Worm (Caenorhabditis elegans) whole organism, young adult: ENCODE measurements around the gene rpl-33.

Source experiments
- C06A6.2 ChIP-seq: fragments of 200-800 bp; sonication (Bioruptor generic); conservative IDR thresholded peaks from 2 replicates; pipeline ENCODE4 v1.3.6; 2022; ENCODE audit warnings: missing genetic modification characterization, missing compliant biosample characterization
- F23B12.7 ChIP-seq: sonication (generic microtip); optimal IDR thresholded peaks from 2 replicates; lab custom pipeline; 2017; ENCODE audit warnings: missing genetic modification characterization, mild to moderate bottlenecking, missing compliant biosample characterization, antibody characterized with exemption, moderate library complexity; ENCODE audit not compliant: insufficient read depth
- F33H1.4 ChIP-seq: fragments of 200-800 bp; sonication (Bioruptor generic); IDR thresholded peaks from 2 replicates; pipeline ENCODE4 v1.3.6; 2022; ENCODE audit warnings: missing genetic modification reagents, missing genetic modification characterization, missing compliant biosample characterization
- F37B4.10 ChIP-seq: fragments of 200-800 bp; sonication (Bioruptor generic); IDR thresholded peaks from 2 replicates; pipeline ENCODE4 v1.3.6; 2022; ENCODE audit warnings: missing genetic modification characterization, missing compliant biosample characterization
- F52B5.7 ChIP-seq: sonication (generic microtip); optimal IDR thresholded peaks from 2 replicates; lab custom pipeline; 2016; ENCODE audit warnings: mild to moderate bottlenecking, missing genetic modification characterization, missing compliant biosample characterization
- K11D2.4 ChIP-seq: fragments of 200-800 bp; sonication (Bioruptor generic); IDR thresholded peaks from 2 replicates; pipeline ENCODE4 v1.3.6; 2022; ENCODE audit warnings: missing genetic modification reagents, missing genetic modification characterization, missing compliant biosample characterization
- K12H6.12 ChIP-seq: fragments of 200-800 bp; sonication (Bioruptor generic); optimal IDR thresholded peaks from 2 replicates; lab custom pipeline; 2018; ENCODE audit warnings: mild to moderate bottlenecking, missing genetic modification characterization, missing compliant biosample characterization
- T07F8.4 ChIP-seq: sonication (generic microtip); optimal IDR thresholded peaks from 2 replicates; lab custom pipeline; 2016; ENCODE audit warnings: mild to moderate bottlenecking, missing genetic modification characterization, moderate library complexity, missing compliant biosample characterization
- Y56A3A.18 ChIP-seq: fragments of 200-800 bp; sonication (Bioruptor generic); IDR thresholded peaks from 2 replicates; pipeline ENCODE4 v1.3.6; 2022; ENCODE audit warnings: missing genetic modification reagents, missing genetic modification characterization, missing compliant biosample characterization
- aptf-2 ChIP-seq: fragments of 200-800 bp; sonication (Bioruptor generic); conservative IDR thresholded peaks from 2 replicates; pipeline ENCODE4 v1.3.6; 2022; ENCODE audit warnings: missing genetic modification reagents, missing genetic modification characterization, missing compliant biosample characterization
- atf-7 ChIP-seq: sonication (generic microtip); optimal IDR thresholded peaks from 2 replicates; lab custom pipeline; 2017; ENCODE audit warnings: mild to moderate bottlenecking, missing genetic modification characterization, missing compliant biosample characterization
- cebp-1 ChIP-seq, 2 experiments: fragments of 200-800 bp in 1 of 2; sonication (Bioruptor generic) in 1 of 2; sonication (generic microtip) in 1 of 2; IDR thresholded peaks in 1 of 2; optimal IDR thresholded peaks in 1 of 2; 2 replicates each; pipeline versions ENCODE4 v1.3.6 to Lab custom; 2017 to 2022; ENCODE audit warnings: missing compliant biosample characterization in 2 of 2, missing genetic modification characterization in 2 of 2, mild to moderate bottlenecking in 1 of 2, missing genetic modification reagents in 1 of 2, moderate library complexity in 1 of 2
- ceh-100 ChIP-seq: fragments of 200-800 bp; sonication (Bioruptor generic); IDR thresholded peaks from 2 replicates; pipeline ENCODE4 v1.3.6; 2022; ENCODE audit warnings: missing genetic modification reagents, missing genetic modification characterization, missing compliant biosample characterization
- die-1 ChIP-seq: sonication (generic microtip); optimal IDR thresholded peaks from 2 replicates; lab custom pipeline; 2016; ENCODE audit warnings: missing genotype, mild to moderate bottlenecking, missing genetic modification characterization, missing compliant biosample characterization
- dox-1 ChIP-seq: fragments of 200-800 bp; sonication (Bioruptor generic); IDR thresholded peaks from 2 replicates; pipeline ENCODE4 v1.3.6; 2022; ENCODE audit warnings: missing genetic modification reagents, missing genetic modification characterization, missing compliant biosample characterization
- efl-1 ChIP-seq: fragments of 150-350 bp; optimal IDR thresholded peaks from 2 replicates; lab custom pipeline; 2014; ENCODE audit warnings: missing biosample characterization, missing genetic modification reagents, missing genetic modification characterization
- ekl-4 ChIP-seq: fragments of 200-800 bp; sonication (Bioruptor generic); IDR thresholded peaks from 2 replicates; pipeline ENCODE4 v1.3.6; 2022; ENCODE audit warnings: missing genetic modification reagents, missing genetic modification characterization, missing compliant biosample characterization
- him-1 ChIP-seq: sonication (generic microtip); optimal IDR thresholded peaks from 2 replicates; lab custom pipeline; 2016; ENCODE audit warnings: missing genotype, missing genetic modification reagents, missing genetic modification characterization, missing compliant biosample characterization
- hmg-1.2 ChIP-seq: fragments of 200-800 bp; sonication (Bioruptor generic); IDR thresholded peaks from 2 replicates; pipeline ENCODE4 v1.3.6; 2022; ENCODE audit warnings: missing genetic modification reagents, missing genetic modification characterization, missing compliant biosample characterization
- hmg-20 ChIP-seq: fragments of 200-800 bp; sonication (Bioruptor generic); IDR thresholded peaks from 2 replicates; pipeline ENCODE4 v1.3.6; 2022; ENCODE audit warnings: missing genetic modification reagents, missing genetic modification characterization, missing compliant biosample characterization
- lag-1 ChIP-seq: fragments of 200-800 bp; sonication (Bioruptor generic); IDR thresholded peaks from 2 replicates; pipeline ENCODE4 v1.3.6; 2022; ENCODE audit warnings: missing genetic modification reagents, missing genetic modification characterization, missing compliant biosample characterization
- let-607 ChIP-seq, 2 experiments: fragments of 200-800 bp in 1 of 2; sonication (Bioruptor generic) in 1 of 2; sonication (generic microtip) in 1 of 2; optimal IDR thresholded peaks; 2 replicates each; lab custom pipeline; 2016 to 2018; ENCODE audit warnings: mild to moderate bottlenecking in 2 of 2, missing compliant biosample characterization in 2 of 2, missing genetic modification characterization in 2 of 2, moderate library complexity in 2 of 2, missing genotype in 1 of 2
- lin-26 ChIP-seq: fragments of 200-800 bp; sonication (Bioruptor generic); IDR thresholded peaks from 2 replicates; pipeline ENCODE4 v1.3.6; 2022; ENCODE audit warnings: missing genetic modification reagents, missing genetic modification characterization, missing compliant biosample characterization
- lin-35 ChIP-seq, 3 experiments: fragments of 150-350 bp in 2 of 3; sonication (generic microtip) in 1 of 3; optimal IDR thresholded peaks; 2 replicates each; lab custom pipeline; 2014 to 2018; ENCODE audit warnings: missing biosample characterization in 3 of 3, missing genetic modification characterization in 3 of 3, missing genetic modification reagents in 3 of 3
- lin-40 ChIP-seq: sonication (generic microtip); optimal IDR thresholded peaks from 2 replicates; lab custom pipeline; 2016; ENCODE audit warnings: missing genetic modification characterization, mild to moderate bottlenecking, missing compliant biosample characterization, missing genotype, missing genetic modification reagents
- lin-54 ChIP-seq: fragments of 200-800 bp; sonication (Bioruptor generic); optimal IDR thresholded peaks from 2 replicates; lab custom pipeline; 2018; ENCODE audit warnings: mild to moderate bottlenecking, missing genetic modification characterization, missing compliant biosample characterization
- madf-3 ChIP-seq: fragments of 200-800 bp; sonication (Bioruptor generic); IDR thresholded peaks from 2 replicates; pipeline ENCODE4 v1.3.6; 2022; ENCODE audit warnings: missing genetic modification reagents, missing genetic modification characterization, missing compliant biosample characterization
- madf-8 ChIP-seq: fragments of 200-800 bp; sonication (Bioruptor generic); conservative IDR thresholded peaks from 2 replicates; pipeline ENCODE4 v1.3.6; 2022; ENCODE audit warnings: missing genetic modification reagents, missing genetic modification characterization, missing compliant biosample characterization
- nfya-1 ChIP-seq: sonication (generic microtip); optimal IDR thresholded peaks from 2 replicates; lab custom pipeline; 2017; ENCODE audit warnings: antibody characterized with exemption, missing compliant biosample characterization, missing genetic modification characterization, borderline replicate concordance; ENCODE audit not compliant: insufficient read depth
- nfyb-1 ChIP-seq: fragments of 200-800 bp; sonication (Bioruptor generic); IDR thresholded peaks from 2 replicates; pipeline ENCODE4 v1.3.6; 2022; ENCODE audit warnings: missing genetic modification reagents, missing genetic modification characterization, missing compliant biosample characterization
- nhr-27 ChIP-seq: fragments of 200-800 bp; sonication (Bioruptor generic); optimal IDR thresholded peaks from 2 replicates; lab custom pipeline; 2018; ENCODE audit warnings: mild to moderate bottlenecking, missing genetic modification characterization, moderate library complexity, missing compliant biosample characterization
- nhr-90 ChIP-seq: sonication (generic microtip); optimal IDR thresholded peaks from 2 replicates; lab custom pipeline; 2016; ENCODE audit warnings: missing genotype, mild to moderate bottlenecking, missing genetic modification characterization, missing compliant biosample characterization
- pha-4 ChIP-seq: fragments of 150-350 bp; sonication (generic microtip); optimal IDR thresholded peaks from 2 replicates; lab custom pipeline; 2014; ENCODE audit warnings: missing biosample characterization, missing genetic modification reagents, missing genetic modification characterization
- snpc-1.3 ChIP-seq: sonication (generic microtip); optimal IDR thresholded peaks from 2 replicates; lab custom pipeline; 2017; ENCODE audit warnings: missing genetic modification characterization, mild to moderate bottlenecking, missing compliant biosample characterization, antibody characterized with exemption, moderate library complexity, missing genotype, missing genetic modification reagents; ENCODE audit not compliant: insufficient read depth
- snpc-4 ChIP-seq, 5 experiments: fragments of 150-350 bp in 1 of 5; sonication (generic microtip) in 4 of 5; optimal IDR thresholded peaks; 2 replicates each; lab custom pipeline; 2014 to 2018; ENCODE audit warnings: missing genetic modification characterization in 5 of 5, missing biosample characterization in 3 of 5, antibody characterized with exemption in 2 of 5, mild to moderate bottlenecking in 2 of 5, missing compliant biosample characterization in 2 of 5, missing genotype in 2 of 5, moderate library complexity in 2 of 5, missing genetic modification reagents in 1 of 5
- somi-1 ChIP-seq: fragments of 200-800 bp; sonication (Bioruptor generic); optimal IDR thresholded peaks from 2 replicates; lab custom pipeline; 2018; ENCODE audit warnings: mild to moderate bottlenecking, missing genetic modification characterization, missing compliant biosample characterization
- sptf-2 ChIP-seq: fragments of 200-800 bp; sonication (Bioruptor generic); optimal IDR thresholded peaks from 2 replicates; lab custom pipeline; 2018; ENCODE audit warnings: mild to moderate bottlenecking, missing genetic modification characterization, missing compliant biosample characterization
- tbp1 ChIP-seq: fragments of 200-800 bp; sonication (Bioruptor generic); optimal IDR thresholded peaks from 2 replicates; lab custom pipeline; 2018; ENCODE audit warnings: mild to moderate bottlenecking, missing genetic modification characterization, missing compliant biosample characterization
- tbx-9 ChIP-seq: sonication (generic microtip); optimal IDR thresholded peaks from 2 replicates; lab custom pipeline; 2016; ENCODE audit warnings: borderline replicate concordance, missing genetic modification characterization, inconsistent platforms, missing compliant biosample characterization
- unc-62 ChIP-seq: fragments of 150-350 bp; optimal IDR thresholded peaks from 2 replicates; lab custom pipeline; 2014; ENCODE audit warnings: missing biosample characterization, missing genetic modification reagents, missing genetic modification characterization
- xnd-1 ChIP-seq: sonication (generic microtip); optimal IDR thresholded peaks from 2 replicates; lab custom pipeline; 2016; ENCODE audit warnings: missing genotype, missing genetic modification reagents, missing genetic modification characterization, missing compliant biosample characterization
- zfh-2 ChIP-seq: fragments of 200-800 bp; sonication (Bioruptor generic); conservative IDR thresholded peaks from 2 replicates; pipeline ENCODE4 v1.3.6; 2022; ENCODE audit warnings: missing genetic modification reagents, missing genetic modification characterization, missing compliant biosample characterization
- zim-3 ChIP-seq: sonication (generic microtip); optimal IDR thresholded peaks from 2 replicates; lab custom pipeline; 2017; ENCODE audit warnings: mild to moderate bottlenecking, missing genetic modification characterization, moderate library complexity, missing compliant biosample characterization
- ztf-22 ChIP-seq: fragments of 200-800 bp; sonication (Bioruptor generic); optimal IDR thresholded peaks from 2 replicates; lab custom pipeline; 2018; ENCODE audit warnings: mild to moderate bottlenecking, missing genetic modification characterization, moderate library complexity, missing compliant biosample characterization
- ztf-26 ChIP-seq: sonication (generic microtip); optimal IDR thresholded peaks from 2 replicates; lab custom pipeline; 2017; ENCODE audit warnings: missing genetic modification characterization, missing compliant biosample characterization

The rpl-33 gene

ce11 chrII:7059274-7059757 is 46.0 kb upstream of the rpl-33 start (continued):
- TF ChIP-seq lin-35 (GFP tag; optimal IDR thresholded peaks at IDR 0.05; lab: Kevin White, UChicago), result peak in 1 of 3 experiments; percentile 39
- peak; percentile 62 for TF ChIP-seq somi-1 (GFP tag; lab: Kevin White, UChicago)
- TF ChIP-seq him-1, result no peak
- peak; percentile 36 for TF ChIP-seq ztf-26 (tag; lab: Kevin White, UChicago)
- peak; percentile 43 for TF ChIP-seq lin-40

DNA sequence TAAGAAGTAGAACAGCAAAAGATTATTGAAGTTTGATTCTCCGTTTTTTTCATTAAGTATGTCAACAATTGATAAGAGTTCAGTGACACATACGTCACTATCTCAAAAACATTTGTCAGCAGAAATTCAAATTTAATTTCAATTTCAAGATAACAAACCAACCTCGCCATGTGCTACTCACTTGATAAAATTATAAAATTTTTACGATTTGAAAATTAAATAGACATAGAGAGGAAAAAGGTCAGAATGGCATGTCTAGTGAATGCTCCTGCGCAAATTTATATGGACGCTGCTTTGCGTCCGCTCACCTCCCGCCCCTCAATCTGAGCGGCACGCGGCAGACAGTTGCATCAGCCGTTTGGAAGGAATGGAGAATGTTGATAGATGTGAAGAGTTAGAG is 45.2 kb upstream of the rpl-33 start:
- no peak for TF ChIP-seq snpc-1.3 (tag; lab: Kevin White, UChicago)
- TF ChIP-seq atf-7 (tag; lab: Kevin White, UChicago), result peak; percentile 89
- peak; percentile 32 for TF ChIP-seq tbp1 (GFP tag; lab: Kevin White, UChicago)
- TF ChIP-seq unc-62 (GFP tag; lab: Kevin White, UChicago), result no peak
- 0 out of 2 replicates have a peak, but pooled peaks have one; percentile 47 for TF ChIP-seq nfyb-1 (GFP tag; lab: Robert Waterston, UW)
- no peak for TF ChIP-seq xnd-1 (tag; lab: Kevin White, UChicago)
- TF ChIP-seq lag-1, result no peak
- TF ChIP-seq him-1, result no peak
- TF ChIP-seq aptf-2 (GFP tag; lab: Robert Waterston, UW), result no peak
- TF ChIP-seq ekl-4 (GFP tag; lab: Robert Waterston, UW), result no peak
- TF ChIP-seq K12H6.12 (tag; lab: Kevin White, UChicago), result no peak
- TF ChIP-seq K11D2.4 (GFP tag; lab: Robert Waterston, UW), result no peak
- no peak for TF ChIP-seq zfh-2 (GFP tag; lab: Robert Waterston, UW)
- no peak for TF ChIP-seq lin-26 (GFP tag; lab: Robert Waterston, UW)
- TF ChIP-seq zim-3 (tag; lab: Kevin White, UChicago), result no peak
- no peak for TF ChIP-seq F33H1.4
- TF ChIP-seq pha-4 (tag; lab: Kevin White, UChicago), result no peak
- TF ChIP-seq madf-8, result no peak
- TF ChIP-seq Y56A3A.18 (GFP tag; lab: Robert Waterston, UW), result no peak
- no peak for TF ChIP-seq nfya-1 (tag; lab: Kevin White, UChicago)
- peak; percentile 79 for TF ChIP-seq ztf-22 (GFP tag; lab: Kevin White, UChicago)
- no peak for TF ChIP-seq hmg-1.2 (GFP tag; lab: Robert Waterston, UW)
- TF ChIP-seq F37B4.10, result no peak
- no peak for TF ChIP-seq cebp-1 (GFP tag; IDR thresholded peaks at IDR 0.05; lab: Robert Waterston, UW)
- TF ChIP-seq cebp-1 (tag; optimal IDR thresholded peaks at IDR 0.05; lab: Kevin White, UChicago), result peak; percentile 41
- TF ChIP-seq F23B12.7 (tag; lab: Kevin White, UChicago), result no peak
- no peak for TF ChIP-seq lin-54 (GFP tag; lab: Kevin White, UChicago)
- peak; percentile 39; the same call in 1 of the 2 replicates for TF ChIP-seq C06A6.2 (GFP tag; lab: Robert Waterston, UW)
- peak; percentile 55; the same call in 1 of the 2 replicates for TF ChIP-seq dox-1 (GFP tag; lab: Robert Waterston, UW)
- TF ChIP-seq F52B5.7 (tag; lab: Kevin White, UChicago), result no peak
- TF ChIP-seq tbx-9 (tag; lab: Kevin White, UChicago), result no peak
- TF ChIP-seq nhr-27, result no peak
- no peak for TF ChIP-seq T07F8.4 (tag; lab: Kevin White, UChicago)
- peak; percentile 57 for TF ChIP-seq nhr-90 (tag; lab: Kevin White, UChicago)
- TF ChIP-seq die-1, result no peak
- no peak for TF ChIP-seq madf-3
- no peak for TF ChIP-seq ceh-100 (GFP tag; lab: Robert Waterston, UW)
- TF ChIP-seq sptf-2 (GFP tag; lab: Kevin White, UChicago), result no peak
- no peak for TF ChIP-seq snpc-4 (GFP tag; optimal IDR thresholded peaks at IDR 0.05; lab: Kevin White, UChicago)
- TF ChIP-seq snpc-4 (tag; optimal IDR thresholded peaks at IDR 0.05; lab: Kevin White, UChicago), result peak in 2 of 4 experiments; percentile 10 to 13
- peak in 1 of 2 experiments; percentile 85 for TF ChIP-seq let-607 (tag; optimal IDR thresholded peaks at IDR 0.05; lab: Kevin White, UChicago)
- TF ChIP-seq efl-1 (GFP tag; lab: Kevin White, UChicago), result no peak
- no peak for TF ChIP-seq hmg-20
